Worm (Caenorhabditis elegans) whole organism, L4 larva: Measurements from ENCODE around the gene C53C11.5.
A peak's percentile ranks its signal among the peaks of the same experiment; 100 is the strongest.

Source experiments
- D1046.2 ChIP-seq: fragments of 200-800 bp; sonication (Bioruptor generic); IDR thresholded peaks from 2 replicates; pipeline ENCODE4 v1.3.6; 2022; ENCODE audit warnings: missing genetic modification characterization, missing compliant biosample characterization
- F26F4.8 ChIP-seq: fragments of 200-800 bp; sonication (Bioruptor generic); conservative IDR thresholded peaks from 2 replicates; pipeline ENCODE4 v1.3.6; 2022; ENCODE audit warnings: missing genetic modification characterization, missing compliant biosample characterization
- R02D3.7 ChIP-seq: fragments of 150-350 bp; sonication (generic microtip); optimal IDR thresholded peaks from 3 replicates; lab custom pipeline; 2014; ENCODE audit warnings: missing biosample characterization, missing genetic modification characterization
- T20F7.1 ChIP-seq: fragments of 200-800 bp; sonication (Bioruptor generic); optimal IDR thresholded peaks from 2 replicates; lab custom pipeline; 2018; ENCODE audit warnings: mild to moderate bottlenecking, missing genetic modification characterization, missing compliant biosample characterization
- ZK337.2 ChIP-seq: fragments of 200-800 bp; sonication (Bioruptor generic); IDR thresholded peaks from 2 replicates; pipeline ENCODE4 v1.3.6; 2022; ENCODE audit warnings: missing genetic modification reagents, missing genetic modification characterization, missing compliant biosample characterization
- aha-1 ChIP-seq: fragments of 150-350 bp; peaks from one replicate; lab custom pipeline; 2014; ENCODE audit warnings: missing biosample characterization, missing genetic modification characterization
- aly-2 ChIP-seq: sonication (generic microtip); optimal IDR thresholded peaks from 2 replicates; lab custom pipeline; 2018; ENCODE audit warnings: missing biosample characterization, missing genetic modification characterization
- ceh-20 ChIP-seq: fragments of 200-800 bp; sonication (Bioruptor generic); IDR thresholded peaks from 2 replicates; pipeline ENCODE4 v1.3.6; 2022; ENCODE audit warnings: missing genetic modification reagents, missing genetic modification characterization, missing compliant biosample characterization
- ceh-28 ChIP-seq: fragments of 150-350 bp; optimal IDR thresholded peaks from 2 replicates; lab custom pipeline; 2014; ENCODE audit warnings: missing biosample characterization, missing genetic modification reagents, missing genetic modification characterization
- ceh-32 ChIP-seq: sonication (generic microtip); optimal IDR thresholded peaks from 2 replicates; lab custom pipeline; 2016; ENCODE audit warnings: mild to moderate bottlenecking, missing genetic modification characterization, missing compliant biosample characterization; ENCODE audit not compliant: poor library complexity
- ces-1 ChIP-seq: fragments of 150-350 bp; sonication (generic microtip); optimal IDR thresholded peaks from 4 replicates; lab custom pipeline; 2014; ENCODE audit warnings: missing biosample characterization, missing genetic modification reagents, missing genetic modification characterization
- daf-12 ChIP-seq: fragments of 150-350 bp; optimal IDR thresholded peaks from 2 replicates; lab custom pipeline; 2014; ENCODE audit warnings: missing biosample characterization, missing genetic modification reagents, missing genetic modification characterization
- daf-16 ChIP-seq, 3 experiments: sonication (generic microtip); optimal IDR thresholded peaks; 2 replicates each; lab custom pipeline; 2016 to 2017; ENCODE audit warnings: missing genetic modification characterization in 3 of 3, missing genetic modification reagents in 3 of 3, mild to moderate bottlenecking in 2 of 3, missing compliant biosample characterization in 2 of 3, missing biosample characterization in 1 of 3, moderate library complexity in 1 of 3
- daf-8 ChIP-seq: fragments of 200-800 bp; sonication (Bioruptor generic); IDR thresholded peaks from 2 replicates; pipeline ENCODE4 v1.3.6; 2022; ENCODE audit warnings: missing genetic modification characterization, missing compliant biosample characterization
- dmd-6 ChIP-seq: fragments of 200-800 bp; sonication (Bioruptor generic); IDR thresholded peaks from 2 replicates; pipeline ENCODE4 v1.3.6; 2022; ENCODE audit warnings: missing genetic modification reagents, missing genetic modification characterization, missing compliant biosample characterization
- dpl-1 ChIP-seq: fragments of 150-350 bp; optimal IDR thresholded peaks from 2 replicates; lab custom pipeline; 2014; ENCODE audit warnings: missing biosample characterization, missing genetic modification reagents, missing genetic modification characterization
- fos-1 ChIP-seq: fragments of 150-350 bp; optimal IDR thresholded peaks from 2 replicates; lab custom pipeline; 2014; ENCODE audit warnings: missing biosample characterization, missing genetic modification characterization
- gei-8 ChIP-seq: fragments of 200-800 bp; sonication (Bioruptor generic); optimal IDR thresholded peaks from 2 replicates; lab custom pipeline; 2018; ENCODE audit warnings: mild to moderate bottlenecking, missing genetic modification characterization, missing compliant biosample characterization
- hlh-30 ChIP-seq: sonication (generic microtip); optimal IDR thresholded peaks from 2 replicates; lab custom pipeline; 2017; ENCODE audit warnings: antibody characterized with exemption, mild to moderate bottlenecking, missing genetic modification characterization, missing compliant biosample characterization; ENCODE audit not compliant: insufficient read depth
- hmg-1.1 ChIP-seq: fragments of 200-800 bp; sonication (Bioruptor generic); IDR thresholded peaks from 2 replicates; pipeline ENCODE4 v1.3.6; 2022; ENCODE audit warnings: missing genetic modification reagents, missing genetic modification characterization, missing compliant biosample characterization
- jun-1 ChIP-seq: fragments of 150-350 bp; optimal IDR thresholded peaks from 2 replicates; lab custom pipeline; 2014; ENCODE audit warnings: missing biosample characterization, missing genetic modification reagents, missing genetic modification characterization
- lin-15B ChIP-seq: fragments of 150-350 bp; sonication (generic microtip); optimal IDR thresholded peaks from 3 replicates; lab custom pipeline; 2014; ENCODE audit warnings: missing biosample characterization, missing genetic modification characterization
- lir-3 ChIP-seq: sonication (generic microtip); optimal IDR thresholded peaks from 2 replicates; lab custom pipeline; 2016; ENCODE audit warnings: mild to moderate bottlenecking, missing genetic modification characterization, missing compliant biosample characterization
- madf-9 ChIP-seq: fragments of 200-800 bp; sonication (Bioruptor generic); conservative IDR thresholded peaks from 2 replicates; pipeline ENCODE4 v1.3.6; 2022; ENCODE audit warnings: missing genetic modification reagents, missing genetic modification characterization, missing compliant biosample characterization
- mdt-29 ChIP-seq: fragments of 200-800 bp; sonication (Bioruptor generic); IDR thresholded peaks from 2 replicates; pipeline ENCODE4 v1.3.6; 2022; ENCODE audit warnings: missing genetic modification reagents, missing genetic modification characterization, missing compliant biosample characterization
- mxl-2 ChIP-seq: fragments of 200-800 bp; sonication (Bioruptor generic); conservative IDR thresholded peaks from 2 replicates; pipeline ENCODE4 v1.3.6; 2022; ENCODE audit warnings: missing genetic modification reagents, missing genetic modification characterization, missing compliant biosample characterization
- mxl-3 ChIP-seq: fragments of 200-800 bp; sonication (Bioruptor generic); optimal IDR thresholded peaks from 2 replicates; lab custom pipeline; 2018; ENCODE audit warnings: mild to moderate bottlenecking, missing genetic modification characterization, missing compliant biosample characterization
- nhr-102 ChIP-seq: sonication (generic microtip); optimal IDR thresholded peaks from 2 replicates; lab custom pipeline; 2016; ENCODE audit warnings: mild to moderate bottlenecking, missing genetic modification characterization, moderate library complexity, missing compliant biosample characterization
- nhr-111 ChIP-seq: fragments of 200-800 bp; sonication (Bioruptor generic); optimal IDR thresholded peaks from 2 replicates; lab custom pipeline; 2018; ENCODE audit warnings: mild to moderate bottlenecking, missing genetic modification characterization, missing compliant biosample characterization
- nhr-237 ChIP-seq: sonication (generic microtip); optimal IDR thresholded peaks from 2 replicates; lab custom pipeline; 2017; ENCODE audit warnings: missing biosample characterization, missing genetic modification characterization
- nhr-76 ChIP-seq: fragments of 150-350 bp; optimal IDR thresholded peaks from 2 replicates; lab custom pipeline; 2014; ENCODE audit warnings: missing biosample characterization, missing genetic modification characterization
- pha-4 ChIP-seq, 2 experiments: fragments of 150-350 bp in 1 of 2; fragments of 200-800 bp in 1 of 2; sonication (Bioruptor generic) in 1 of 2; IDR thresholded peaks in 1 of 2; optimal IDR thresholded peaks in 1 of 2; 2 replicates each; pipeline versions ENCODE4 v1.3.6 to Lab custom; 2014 to 2022; ENCODE audit warnings: missing genetic modification characterization in 2 of 2, missing genetic modification reagents in 2 of 2, missing biosample characterization in 1 of 2, missing compliant biosample characterization in 1 of 2
- pqm-1 ChIP-seq: sonication (generic microtip); optimal IDR thresholded peaks from 2 replicates; lab custom pipeline; 2017; ENCODE audit warnings: missing biosample characterization, missing genetic modification characterization
- saeg-2 ChIP-seq: fragments of 200-800 bp; sonication (Bioruptor generic); IDR thresholded peaks from 2 replicates; pipeline ENCODE4 v1.3.6; 2022; ENCODE audit warnings: missing genetic modification reagents, missing genetic modification characterization, missing compliant biosample characterization
- sdz-12 ChIP-seq: fragments of 200-800 bp; sonication (Bioruptor generic); optimal IDR thresholded peaks from 2 replicates; lab custom pipeline; 2018; ENCODE audit warnings: mild to moderate bottlenecking, missing genetic modification characterization, missing compliant biosample characterization
- set-16 ChIP-seq: fragments of 200-800 bp; sonication (Bioruptor generic); IDR thresholded peaks from 2 replicates; pipeline ENCODE4 v1.3.6; 2022; ENCODE audit warnings: missing genetic modification reagents, missing genetic modification characterization, missing compliant biosample characterization
- skn-1 ChIP-seq: fragments of 150-350 bp; optimal IDR thresholded peaks from 2 replicates; lab custom pipeline; 2014; ENCODE audit warnings: missing biosample characterization, missing genetic modification characterization
- tra-1 ChIP-seq: fragments of 200-800 bp; sonication (Bioruptor generic); IDR thresholded peaks from 2 replicates; pipeline ENCODE4 v1.3.6; 2022; ENCODE audit warnings: missing genetic modification reagents, missing genetic modification characterization, missing compliant biosample characterization
- unc-130 ChIP-seq: sonication (generic microtip); optimal IDR thresholded peaks from 2 replicates; lab custom pipeline; 2016; ENCODE audit warnings: missing genetic modification reagents, missing genetic modification characterization, missing compliant biosample characterization
- zfp-2 ChIP-seq: sonication (generic microtip); optimal IDR thresholded peaks from 2 replicates; lab custom pipeline; 2016; ENCODE audit warnings: mild to moderate bottlenecking, missing genetic modification characterization, missing compliant biosample characterization
- zip-2 ChIP-seq: fragments of 150-350 bp; optimal IDR thresholded peaks from 2 replicates; lab custom pipeline; 2014; ENCODE audit warnings: missing biosample characterization, missing genetic modification characterization
- ztf-7 ChIP-seq: fragments of 150-350 bp; optimal IDR thresholded peaks from 2 replicates; lab custom pipeline; 2014; ENCODE audit warnings: missing biosample characterization, missing genetic modification characterization

Gene C53C11.5

ce11 chrX:17333752-17334151 is at the start of gene C53C11.5:
C53C11.5 (plus strand) TSS chrX:17334052.
- TF ChIP-seq nhr-111 (GFP tag; lab: Kevin White, UChicago) (no peak), nhr-237 (no peak), hlh-30 (tag; lab: Kevin White, UChicago) (no peak), ztf-7 (tag; lab: Kevin White, UChicago) (no peak), nhr-76 (tag; lab: Kevin White, UChicago) (no peak), set-16 (no peak), ces-1 (GFP tag; lab: Kevin White, UChicago) (no peak), dpl-1 (GFP tag; lab: Kevin White, UChicago) (no peak), F26F4.8 (GFP tag; lab: Robert Waterston, UW) (no peak), daf-12 (tag; lab: Kevin White, UChicago) (no peak), pha-4 (GFP tag; IDR thresholded peaks at IDR 0.05; lab: Robert Waterston, UW) (no peak), pha-4 (tag; optimal IDR thresholded peaks at IDR 0.05; lab: Kevin White, UChicago) (no peak), lin-15B (no peak), daf-16 (GFP tag; optimal IDR thresholded peaks at IDR 0.05; lab: Kevin White, UChicago) (no peak), daf-16 (tag; optimal IDR thresholded peaks at IDR 0.05; lab: Kevin White, UChicago) (no peak), ZK337.2 (GFP tag; lab: Robert Waterston, UW) (no peak), pqm-1 (tag; lab: Kevin White, UChicago) (no peak), tra-1 (GFP tag; lab: Robert Waterston, UW) (no peak), skn-1 (no peak)

ce11 chrX:17288378-17288777 is 45.5 kb upstream of the C53C11.5 start:
- TF ChIP-seq F26F4.8 (GFP tag; lab: Robert Waterston, UW), result no peak
- TF ChIP-seq dmd-6, result no peak
- no peak for TF ChIP-seq sdz-12
- TF ChIP-seq ceh-20, result no peak
- no peak for TF ChIP-seq D1046.2 (GFP tag; lab: Robert Waterston, UW)
- no peak for TF ChIP-seq tra-1 (GFP tag; lab: Robert Waterston, UW)
- no peak for TF ChIP-seq daf-8 (GFP tag; lab: Robert Waterston, UW)
- no peak for TF ChIP-seq lin-15B
- no peak for TF ChIP-seq mxl-2 (GFP tag; lab: Robert Waterston, UW)
- TF ChIP-seq mxl-3 (GFP tag; lab: Kevin White, UChicago), result no peak
- TF ChIP-seq fos-1 (tag; lab: Kevin White, UChicago), result no peak
- TF ChIP-seq gei-8 (GFP tag; lab: Kevin White, UChicago), result no peak
- no peak for TF ChIP-seq mdt-29 (GFP tag; lab: Robert Waterston, UW)

ce11 chrX:17294019-17294418 is 39.8 kb upstream of the C53C11.5 start:
- TF ChIP-seq aha-1 (peak; percentile 91), fos-1 (tag; lab: Kevin White, UChicago) (no peak), hmg-1.1 (no peak), zip-2 (no peak), T20F7.1 (GFP tag; lab: Kevin White, UChicago) (no peak), daf-12 (tag; lab: Kevin White, UChicago) (no peak), ceh-32 (tag; lab: Kevin White, UChicago) (no peak), ceh-28 (tag; lab: Kevin White, UChicago) (no peak), mxl-2 (GFP tag; lab: Robert Waterston, UW) (no peak)

ce11 chrX:17294728-17295127 is 39.1 kb upstream of the C53C11.5 start, which contains the start of gene C33E10.8:
C33E10.8 (minus strand) TSS chrX:17294828.
- TF ChIP-seq mxl-3 (GFP tag; lab: Kevin White, UChicago), result no peak
- TF ChIP-seq madf-9, result no peak
- no peak for TF ChIP-seq lir-3 (tag; lab: Kevin White, UChicago)
- TF ChIP-seq nhr-102 (tag; lab: Kevin White, UChicago), result no peak
- no peak for TF ChIP-seq saeg-2 (GFP tag; lab: Robert Waterston, UW)
- TF ChIP-seq zip-2, result no peak
- no peak for TF ChIP-seq daf-16 (GFP tag; optimal IDR thresholded peaks at IDR 0.05; lab: Kevin White, UChicago)
- TF ChIP-seq daf-16 (tag; optimal IDR thresholded peaks at IDR 0.05; lab: Kevin White, UChicago), result no peak
- no peak for TF ChIP-seq unc-130 (GFP tag; lab: Kevin White, UChicago)
- no peak for TF ChIP-seq hlh-30 (tag; lab: Kevin White, UChicago)
- no peak for TF ChIP-seq lin-15B
- no peak for TF ChIP-seq ceh-32 (tag; lab: Kevin White, UChicago)
- TF ChIP-seq R02D3.7 (tag; lab: Kevin White, UChicago), result no peak
- no peak for TF ChIP-seq jun-1 (tag; lab: Kevin White, UChicago)
- no peak for TF ChIP-seq zfp-2 (tag; lab: Kevin White, UChicago)
- TF ChIP-seq sdz-12, result no peak
- TF ChIP-seq aly-2, result no peak
